Fruit fly (Drosophila melanogaster) whole organism: Measurements from ENCODE around the gene asp.

Experiments
- CG8478 ChIP-seq: fragments of >200 bp; optimal IDR thresholded peaks from 2 replicates; lab custom pipeline; 2018; ENCODE audit warnings: inconsistent platforms
- Dll ChIP-seq: fragments of >200 bp; optimal IDR thresholded peaks from 2 replicates; lab custom pipeline; 2017
- EcR ChIP-seq, 2 experiments: fragments of >200 bp; optimal IDR thresholded peaks; 2 replicates each; lab custom pipeline; 2017; ENCODE audit warnings: missing biosample characterization in 2 of 2, missing genetic modification characterization in 2 of 2, missing genetic modification reagents in 2 of 2
- pan ChIP-seq: fragments of >200 bp; optimal IDR thresholded peaks from 2 replicates; lab custom pipeline; 2017
- psq ChIP-seq: fragments of >200 bp; optimal IDR thresholded peaks from 2 replicates; lab custom pipeline; 2017
- usp ChIP-seq: fragments of >200 bp; optimal IDR thresholded peaks from 2 replicates; lab custom pipeline; 2017; ENCODE audit warnings: missing biosample characterization, missing genetic modification characterization, mixed read lengths

asp gene

dm6 chr3R:24753561-24754027 lies at the start of gene asp:
Gene asp (plus strand): TSS chr3R:24753849.
- TF ChIP-seq CG8478, result no peak
- TF ChIP-seq pan (lab: Kevin White, UChicago), result no peak
- TF ChIP-seq usp (GFP tag; lab: Kevin White, UChicago), result no peak

- TF ChIP-seq usp (GFP tag; lab: Kevin White, UChicago) (no peak), psq (lab: Kevin White, UChicago) (no peak), CG8478 (no peak), pan (lab: Kevin White, UChicago) (no peak), Dll (lab: Kevin White, UChicago) (no peak), EcR (GFP tag; optimal IDR thresholded peaks at IDR 0.05; lab: Kevin White, UChicago) (no peak)
Observed at dm6 chr3R:24712375-24712830, 41.2 kb upstream of the asp start, which contains the start of the genes CG13627 and CG46316. Gene CG13627 (plus strand): TSS chr3R:24712780. Gene CG46316 (plus strand): TSS chr3R:24712780.

DNA sequence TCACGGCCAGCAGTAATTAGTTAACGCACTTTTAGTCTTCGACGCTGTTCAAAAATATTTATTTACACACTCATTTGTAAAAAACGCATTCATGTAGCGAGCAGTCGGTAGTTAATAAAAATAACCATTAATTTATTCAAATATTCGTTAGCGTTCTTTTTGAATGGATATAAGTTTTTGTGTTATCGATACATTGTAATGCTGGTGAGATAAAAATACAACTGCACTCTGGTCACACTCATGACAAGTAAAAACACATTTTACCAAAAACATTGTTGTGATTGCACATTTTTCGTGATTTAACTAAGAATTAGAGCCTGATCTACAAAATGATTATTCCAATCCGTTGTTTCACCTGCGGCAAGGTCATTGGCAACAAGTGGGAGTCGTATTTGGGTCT lies 36.4 kb upstream of the asp start, which contains the start of gene Polr2L:
TSS of gene Polr2L (plus strand) at position 223 of the 400 bp plus-strand sequence.
- TF ChIP-seq pan (lab: Kevin White, UChicago), result no peak
- no peak for TF ChIP-seq usp (GFP tag; lab: Kevin White, UChicago)
- no peak for TF ChIP-seq psq (lab: Kevin White, UChicago)
- TF ChIP-seq EcR (GFP tag; optimal IDR thresholded peaks at IDR 0.05; lab: Kevin White, UChicago), result no peak

DNA sequence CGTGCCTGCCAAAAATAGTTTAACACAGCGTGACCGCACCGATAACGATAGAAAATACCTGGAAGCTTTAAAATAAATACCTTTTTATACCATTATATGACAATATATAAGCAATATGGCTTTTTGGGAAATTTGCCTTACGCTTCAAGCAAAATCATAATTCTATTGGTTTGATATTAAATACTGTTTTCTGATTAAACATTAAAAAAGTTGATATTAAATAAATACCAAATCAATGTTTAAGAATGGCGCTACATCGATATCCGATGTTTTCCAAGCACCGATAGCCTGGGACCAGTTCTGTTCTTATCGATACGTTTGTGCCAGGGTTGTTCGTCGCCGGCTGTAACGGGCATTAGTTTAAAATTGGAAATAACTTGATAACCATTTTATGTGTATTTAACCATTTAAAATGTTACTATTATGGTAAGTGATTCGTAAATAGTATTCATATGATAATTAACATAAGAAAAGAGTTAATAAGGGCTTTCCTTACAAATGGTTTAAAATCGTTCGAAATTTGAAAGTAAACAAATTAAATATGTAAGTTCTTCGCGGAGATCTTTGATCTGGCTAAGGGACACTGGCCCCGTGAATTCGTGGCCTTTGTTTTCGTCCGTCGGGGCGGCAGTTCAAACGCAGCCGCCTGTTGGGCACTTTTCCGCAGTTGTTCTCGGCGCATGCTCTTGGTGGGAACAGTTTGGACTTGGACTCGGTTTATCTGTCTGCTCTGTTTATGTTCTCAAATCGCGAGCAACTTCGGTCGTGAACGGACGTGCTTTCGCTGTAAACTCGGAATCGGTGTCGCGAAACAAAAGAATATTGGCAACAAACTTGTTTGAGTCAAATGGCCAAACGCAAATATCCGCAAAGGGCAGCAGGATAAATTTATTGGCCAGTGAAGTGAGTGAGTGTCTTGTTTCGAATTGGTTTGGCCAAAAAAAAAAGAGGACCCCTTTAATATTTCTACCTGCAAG lies 34.0 kb upstream of the asp start, which contains the start of the genes CG13630 and tok:
TSS of gene CG13630 (minus strand) at position 51 of the 977 bp plus-strand sequence.
TSS of gene tok (plus strand) at position 384 of the 977 bp plus-strand sequence.
- no peak for TF ChIP-seq EcR (GFP tag; optimal IDR thresholded peaks at IDR 0.05; lab: Kevin White, UChicago)
- no peak for TF ChIP-seq pan (lab: Kevin White, UChicago)
- TF ChIP-seq CG8478, result no peak
- TF ChIP-seq Dll (lab: Kevin White, UChicago), result no peak
- no peak for TF ChIP-seq psq (lab: Kevin White, UChicago)
- TF ChIP-seq usp (GFP tag; lab: Kevin White, UChicago), result no peak

DNA sequence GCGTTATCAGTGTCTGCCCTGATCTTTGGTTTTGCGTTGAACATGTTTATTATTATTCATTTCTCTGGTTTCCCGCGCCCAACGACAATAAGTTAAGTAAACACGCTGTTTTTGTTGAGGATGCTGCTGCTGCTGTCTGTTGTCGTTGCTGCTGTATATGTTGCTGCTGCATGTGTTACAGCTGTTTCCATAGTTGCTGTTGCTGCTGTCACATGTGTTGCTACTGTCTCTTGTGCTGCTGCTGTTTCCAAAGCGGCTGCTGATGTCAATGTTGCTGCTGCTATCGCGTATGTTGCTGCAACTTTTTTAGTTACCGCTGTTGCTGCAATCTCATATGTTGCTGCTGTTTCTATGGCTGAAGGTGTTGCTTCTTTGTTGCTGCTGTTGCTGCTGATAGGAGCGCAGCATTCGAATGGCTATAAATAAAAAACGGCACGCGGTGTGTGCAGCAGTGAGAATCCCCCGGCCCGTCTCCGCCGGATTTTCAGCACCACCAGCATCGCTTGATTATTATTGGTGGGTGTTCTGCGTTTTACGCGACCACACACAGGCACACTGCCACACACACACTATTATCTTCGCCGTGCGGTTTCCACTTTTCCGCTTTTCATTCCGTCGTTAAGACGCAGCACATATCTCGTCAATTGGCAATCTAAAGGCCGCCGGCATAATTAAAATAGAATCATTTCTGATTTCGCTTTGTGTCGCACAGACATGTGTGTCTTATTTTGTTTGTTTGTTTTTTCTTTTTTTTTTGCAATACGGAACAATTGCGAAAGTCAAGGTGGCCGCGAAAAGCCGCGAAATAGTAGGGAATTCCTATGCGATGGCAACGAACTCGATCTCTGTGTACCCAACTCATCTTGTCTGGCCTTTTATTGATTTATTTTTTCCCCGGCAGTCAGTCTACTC lies 32.9 kb upstream of the asp start:
- TF ChIP-seq Dll (lab: Kevin White, UChicago) (no peak), EcR (GFP tag; optimal IDR thresholded peaks at IDR 0.05; lab: Kevin White, UChicago) (no peak), psq (lab: Kevin White, UChicago) (no peak), pan (lab: Kevin White, UChicago) (no peak), usp (GFP tag; lab: Kevin White, UChicago) (no peak), CG8478 (no peak)

dm6 chr3R:24726347-24726891 lies 27.2 kb upstream of the asp start:
- no peak for TF ChIP-seq psq (lab: Kevin White, UChicago)
- TF ChIP-seq CG8478, result no peak
- no peak for TF ChIP-seq pan (lab: Kevin White, UChicago)
- TF ChIP-seq Dll (lab: Kevin White, UChicago), result no peak
- no peak for TF ChIP-seq EcR (GFP tag; optimal IDR thresholded peaks at IDR 0.05; lab: Kevin White, UChicago)
- no peak for TF ChIP-seq usp (GFP tag; lab: Kevin White, UChicago)

DNA sequence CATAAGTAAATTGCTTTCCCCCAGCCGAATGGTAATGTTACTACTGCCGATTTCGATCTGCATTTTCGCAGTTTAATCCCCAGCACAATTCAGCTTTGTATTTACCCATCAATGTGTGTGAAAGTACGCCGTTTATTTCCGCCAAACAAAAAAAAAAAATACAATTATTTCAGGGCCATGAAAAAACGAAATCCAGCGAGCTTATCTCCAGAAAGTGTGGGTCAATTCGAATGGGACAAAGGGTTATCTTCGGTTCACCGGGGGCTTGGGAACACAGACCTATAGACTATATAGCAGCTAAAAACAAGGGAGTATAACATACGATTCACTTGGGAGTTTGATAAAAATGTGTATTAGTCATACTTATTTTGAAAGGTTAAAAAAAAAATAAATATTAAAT lies 26.6 kb upstream of the asp start:
- no peak for TF ChIP-seq usp (GFP tag; lab: Kevin White, UChicago)
- TF ChIP-seq CG8478, result no peak
- no peak for TF ChIP-seq psq (lab: Kevin White, UChicago)
- no peak for TF ChIP-seq pan (lab: Kevin White, UChicago)
- no peak for TF ChIP-seq EcR (GFP tag; optimal IDR thresholded peaks at IDR 0.05; lab: Kevin White, UChicago)
- TF ChIP-seq Dll (lab: Kevin White, UChicago), result no peak

DNA sequence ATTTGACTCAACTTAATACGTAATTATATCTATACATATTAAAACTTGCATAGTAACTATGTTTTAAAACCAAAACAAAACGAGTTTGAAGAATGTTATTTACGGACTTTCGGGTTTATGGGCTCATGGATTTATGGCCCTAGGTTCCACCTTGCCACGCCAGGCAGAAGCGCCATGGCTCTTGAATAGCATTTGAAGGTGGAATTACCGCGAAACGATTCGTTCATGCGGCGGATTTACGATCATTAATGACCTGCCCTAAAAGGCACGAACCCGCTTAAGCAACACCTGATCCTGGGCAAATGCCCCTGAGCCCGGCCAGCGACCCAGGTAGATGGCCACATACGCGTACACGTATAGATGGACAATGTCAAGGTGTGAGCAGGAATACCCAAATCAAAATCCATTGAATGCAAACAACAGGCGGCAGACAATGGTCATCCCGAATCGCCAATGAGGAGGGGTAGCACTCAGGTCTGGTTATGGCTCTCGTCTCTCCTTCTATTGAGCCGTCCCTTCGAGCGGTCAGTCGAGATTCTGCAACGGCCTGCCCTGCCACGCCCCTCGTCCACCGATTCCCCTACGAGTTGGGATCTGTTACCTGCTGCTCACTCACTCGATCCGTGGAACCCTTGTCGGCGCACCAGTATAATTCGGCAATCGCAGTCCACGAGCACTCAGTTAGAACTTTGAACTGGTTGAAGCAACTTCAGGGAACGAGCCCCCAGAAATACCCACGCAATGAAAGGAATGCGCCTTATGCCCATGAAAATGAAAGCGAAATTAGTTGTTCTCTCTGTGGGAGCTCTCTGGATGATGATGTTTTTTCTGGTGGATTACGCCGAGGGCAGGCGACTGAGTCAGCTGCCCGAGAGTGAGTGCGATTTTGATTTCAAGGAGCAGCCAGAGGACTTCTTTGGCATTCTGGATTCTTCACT lies 4.3 kb upstream of the asp start, which contains the start of gene tld:
TSS of gene tld (plus strand) at position 677 of the 938 bp plus-strand sequence.
- TF ChIP-seq pan (lab: Kevin White, UChicago), result no peak
- no peak for TF ChIP-seq CG8478
- no peak for TF ChIP-seq EcR (GFP tag; optimal IDR thresholded peaks at IDR 0.05; lab: Kevin White, UChicago)
- TF ChIP-seq Dll (lab: Kevin White, UChicago), result no peak

- TF ChIP-seq pan (lab: Kevin White, UChicago) (no peak), psq (lab: Kevin White, UChicago) (no peak), EcR (GFP tag; optimal IDR thresholded peaks at IDR 0.05; lab: Kevin White, UChicago) (no peak), Dll (lab: Kevin White, UChicago) (no peak), usp (GFP tag; lab: Kevin White, UChicago) (no peak), CG8478 (no peak)
Observed at dm6 chr3R:24764971-24765370, 11.3 kb downstream of the asp start, which contains the start of gene AstA. Gene AstA (minus strand): TSS chr3R:24765071.
